Fruit fly (Drosophila melanogaster): ENCODE measurements around the gene Als2.

The Als2 gene

dm6 chr3L:21651412-21651811 lies 28.1 kb downstream of the Als2 start:
- TF ChIP-seq toe (GFP tag; optimal IDR thresholded peaks at IDR 0.05) (no peak), tj (GFP tag; optimal IDR thresholded peaks at IDR 0.05) (no peak), Hr96 (GFP tag; optimal IDR thresholded peaks at IDR 0.05) (no peak), Crg-1 (GFP tag; optimal IDR thresholded peaks at IDR 0.05) (no peak), cic (GFP tag; optimal IDR thresholded peaks at IDR 0.05) (no peak), CG5204 (GFP tag; optimal IDR thresholded peaks at IDR 0.05) (no peak), CG7045 (GFP tag; optimal IDR thresholded peaks at IDR 0.05) (no peak), Mnt (GFP tag; optimal IDR thresholded peaks at IDR 0.05) (no peak), ovo (GFP tag; optimal IDR thresholded peaks at IDR 0.05) (no peak), CG14711 (tag; optimal IDR thresholded peaks at IDR 0.05) (no peak), kay (GFP tag; ENCODE audit: borderline replicate concordance) (no peak), pad (GFP tag; optimal IDR thresholded peaks at IDR 0.05) (no peak), CG7101 (tag; optimal IDR thresholded peaks at IDR 0.05) (no peak), CG1620 (GFP tag; optimal IDR thresholded peaks at IDR 0.05) (no peak), bab1 (GFP tag; optimal IDR thresholded peaks at IDR 0.05) (no peak), CG11617 (GFP tag; optimal IDR thresholded peaks at IDR 0.05) (no peak), Clk (GFP tag; optimal IDR thresholded peaks at IDR 0.05) (no peak), CG12768 (GFP tag; optimal IDR thresholded peaks at IDR 0.05) (no peak), cnc (optimal IDR thresholded peaks at IDR 0.05) (no peak), CG33017 (tag; optimal IDR thresholded peaks at IDR 0.05) (no peak)

dm6 chr3L:21647853-21648252 lies 31.7 kb downstream of the Als2 start:
- TF ChIP-seq tj (GFP tag; optimal IDR thresholded peaks at IDR 0.05) = no peak
- no peak for TF ChIP-seq CG33017 (tag; optimal IDR thresholded peaks at IDR 0.05)

dm6 chr3L:21645878-21646277 lies 33.7 kb downstream of the Als2 start:
- TF ChIP-seq CG12768 (GFP tag; optimal IDR thresholded peaks at IDR 0.05) (no peak), tj (GFP tag; optimal IDR thresholded peaks at IDR 0.05) (no peak), toe (GFP tag; optimal IDR thresholded peaks at IDR 0.05) (no peak), ovo (GFP tag; optimal IDR thresholded peaks at IDR 0.05) (no peak), CG14711 (tag; optimal IDR thresholded peaks at IDR 0.05) (no peak), cic (GFP tag; optimal IDR thresholded peaks at IDR 0.05) (no peak), bab1 (GFP tag; optimal IDR thresholded peaks at IDR 0.05) (no peak), kay (GFP tag; ENCODE audit: borderline replicate concordance) (no peak), CG1620 (GFP tag; optimal IDR thresholded peaks at IDR 0.05) (no peak)

- TF ChIP-seq CG7101 (tag; optimal IDR thresholded peaks at IDR 0.05) (no peak), CG33017 (tag; optimal IDR thresholded peaks at IDR 0.05) (no peak), cnc (optimal IDR thresholded peaks at IDR 0.05) (no peak), CG12768 (GFP tag; optimal IDR thresholded peaks at IDR 0.05) (no peak), CG11617 (GFP tag; optimal IDR thresholded peaks at IDR 0.05) (no peak), kay (GFP tag; ENCODE audit: borderline replicate concordance) (no peak), Clk (GFP tag; optimal IDR thresholded peaks at IDR 0.05) (no peak), toe (GFP tag; optimal IDR thresholded peaks at IDR 0.05) (no peak), CG5204 (GFP tag; optimal IDR thresholded peaks at IDR 0.05) (no peak), CG1620 (GFP tag; optimal IDR thresholded peaks at IDR 0.05) (no peak), tj (GFP tag; optimal IDR thresholded peaks at IDR 0.05) (no peak), Mnt (GFP tag; optimal IDR thresholded peaks at IDR 0.05) (no peak), bab1 (GFP tag; optimal IDR thresholded peaks at IDR 0.05) (no peak), cic (GFP tag; optimal IDR thresholded peaks at IDR 0.05) (no peak), CG14711 (tag; optimal IDR thresholded peaks at IDR 0.05) (no peak), Hr96 (GFP tag; optimal IDR thresholded peaks at IDR 0.05) (no peak), ovo (GFP tag; optimal IDR thresholded peaks at IDR 0.05) (no peak), CG7045 (GFP tag; optimal IDR thresholded peaks at IDR 0.05) (no peak), pad (GFP tag; optimal IDR thresholded peaks at IDR 0.05) (no peak)
These were observed 34.9 kb downstream of the Als2 start, which contains the start of gene CG43980 for dm6 chr3L:21644607-21645006. Gene CG43980 (plus strand): TSS chr3L:21644958.

dm6 chr3L:21644176-21644575 lies 35.4 kb downstream of the Als2 start:
- TF ChIP-seq toe (GFP tag; optimal IDR thresholded peaks at IDR 0.05) (no peak), bab1 (GFP tag; optimal IDR thresholded peaks at IDR 0.05) (no peak), CG33017 (tag; optimal IDR thresholded peaks at IDR 0.05) (no peak), CG12768 (GFP tag; optimal IDR thresholded peaks at IDR 0.05) (no peak), pad (GFP tag; optimal IDR thresholded peaks at IDR 0.05) (no peak), Mnt (GFP tag; optimal IDR thresholded peaks at IDR 0.05) (no peak), cic (GFP tag; optimal IDR thresholded peaks at IDR 0.05) (no peak), CG1620 (GFP tag; optimal IDR thresholded peaks at IDR 0.05) (no peak), ovo (GFP tag; optimal IDR thresholded peaks at IDR 0.05) (no peak), CG7101 (tag; optimal IDR thresholded peaks at IDR 0.05) (no peak), Crg-1 (GFP tag; optimal IDR thresholded peaks at IDR 0.05) (no peak), kay (GFP tag; ENCODE audit: borderline replicate concordance) (no peak), tj (GFP tag; optimal IDR thresholded peaks at IDR 0.05) (no peak), CG7045 (GFP tag; optimal IDR thresholded peaks at IDR 0.05) (no peak), Clk (GFP tag; optimal IDR thresholded peaks at IDR 0.05) (no peak), CG14711 (tag; optimal IDR thresholded peaks at IDR 0.05) (no peak), cnc (optimal IDR thresholded peaks at IDR 0.05) (no peak), CG11617 (GFP tag; optimal IDR thresholded peaks at IDR 0.05) (no peak)

- TF ChIP-seq toe (GFP tag; optimal IDR thresholded peaks at IDR 0.05) (no peak), CG5204 (GFP tag; optimal IDR thresholded peaks at IDR 0.05) (no peak), Crg-1 (GFP tag; optimal IDR thresholded peaks at IDR 0.05) (no peak), Mnt (GFP tag; optimal IDR thresholded peaks at IDR 0.05) (no peak), CG14711 (tag; optimal IDR thresholded peaks at IDR 0.05) (no peak), cic (GFP tag; optimal IDR thresholded peaks at IDR 0.05) (no peak), kay (GFP tag; ENCODE audit: borderline replicate concordance) (no peak), CG7101 (tag; optimal IDR thresholded peaks at IDR 0.05) (no peak), CG33017 (tag; optimal IDR thresholded peaks at IDR 0.05) (no peak), cnc (optimal IDR thresholded peaks at IDR 0.05) (no peak)
These were observed 36.5 kb downstream of the Als2 start for dm6 chr3L:21642908-21643572.

All from whole organism, adult.